Worm (Caenorhabditis elegans): ENCODE results near the gene ugt-33.

The ugt-33 gene

ce11 chrV:10467659-10468058, 25.6 kb upstream of the ugt-33 start:
- peak in 1 of 2 experiments; percentile 90 for TF ChIP-seq unc-62 (GFP tag; optimal IDR thresholded peaks at IDR 0.05 in 1 of 2)
- TF ChIP-seq unc-62 (tag; optimal IDR thresholded peaks at IDR 0.05) = no peak
- peak; percentile 13 for TF ChIP-seq aha-1 (tag)
- no peak for TF ChIP-seq snpc-4 (tag; optimal IDR thresholded peaks at IDR 0.05)

ce11 chrV:10468190-10468589, 25.0 kb upstream of the ugt-33 start, which contains the start of gene egl-9:
Gene egl-9, plus strand, starts transcription at chrV:10468517.
- TF ChIP-seq dmd-6 (GFP tag; IDR thresholded peaks at IDR 0.05) (peak; percentile 91), nhr-76 (tag; optimal IDR thresholded peaks at IDR 0.05) (no peak), nhr-48 (tag; optimal IDR thresholded peaks at IDR 0.05) (peak; percentile 53), daf-12 (tag; optimal IDR thresholded peaks at IDR 0.05) (no peak), duxl-1 (tag; optimal IDR thresholded peaks at IDR 0.05; ENCODE audit: poor library complexity) (no peak), lir-3 (tag; optimal IDR thresholded peaks at IDR 0.05) (no peak), aha-1 (tag) (peak; percentile 99), lin-15B (tag; optimal IDR thresholded peaks at IDR 0.05) (no peak), nhr-28 (tag; optimal IDR thresholded peaks at IDR 0.05) (peak; percentile 64), unc-39 (tag; optimal IDR thresholded peaks at IDR 0.05) (no peak), madf-5 (GFP tag; IDR thresholded peaks at IDR 0.05) (no peak), daf-16 (GFP tag; optimal IDR thresholded peaks at IDR 0.05) (no peak), daf-16 (tag; optimal IDR thresholded peaks at IDR 0.05) (peak; percentile 65), nhr-102 (tag; optimal IDR thresholded peaks at IDR 0.05) (peak; percentile 7), nhr-77 (tag; optimal IDR thresholded peaks at IDR 0.05) (peak; percentile 82), dve-1 (tag; optimal IDR thresholded peaks at IDR 0.05; ENCODE audit: insufficient read depth) (peak; percentile 82), hmg-1.1 (GFP tag; IDR thresholded peaks at IDR 0.05) (no peak), attf-4 (tag; optimal IDR thresholded peaks at IDR 0.05) (no peak), mxl-3 (GFP tag; optimal IDR thresholded peaks at IDR 0.05) (peak; percentile 2), dpl-1 (GFP tag; optimal IDR thresholded peaks at IDR 0.05) (no peak), madf-9 (GFP tag; conservative IDR thresholded peaks at IDR 0.05) (no peak), ztf-7 (tag; optimal IDR thresholded peaks at IDR 0.05) (no peak), unc-62 (GFP tag; optimal IDR thresholded peaks at IDR 0.05 in 1 of 2) (peak in 1 of 2 experiments; percentile 24), unc-62 (tag; optimal IDR thresholded peaks at IDR 0.05) (no peak), mdl-1 (tag; optimal IDR thresholded peaks at IDR 0.05) (peak in 1 of 2 experiments; percentile 62), mes-2 (tag; optimal IDR thresholded peaks at IDR 0.05; ENCODE audit: poor library complexity, severe bottlenecking) (peak; percentile 55), F10B5.3 (tag; optimal IDR thresholded peaks at IDR 0.05) (no peak), tra-1 (GFP tag; IDR thresholded peaks at IDR 0.05) (peak; percentile 31; the same call in 1 of the 2 replicates), lsy-2 (tag; optimal IDR thresholded peaks at IDR 0.05) (peak in 1 of 2 experiments; percentile 57), spr-1 (tag; optimal IDR thresholded peaks at IDR 0.05) (no peak), hlh-11 (tag; optimal IDR thresholded peaks at IDR 0.05) (peak; percentile 83), nhr-111 (GFP tag; optimal IDR thresholded peaks at IDR 0.05) (no peak), T20F7.1 (GFP tag; optimal IDR thresholded peaks at IDR 0.05) (no peak), set-16 (GFP tag; IDR thresholded peaks at IDR 0.05) (no peak), gei-8 (GFP tag; optimal IDR thresholded peaks at IDR 0.05) (no peak), jun-1 (tag; optimal IDR thresholded peaks at IDR 0.05) (no peak), ceh-32 (tag; optimal IDR thresholded peaks at IDR 0.05; ENCODE audit: poor library complexity) (no peak), ceh-82 (tag; optimal IDR thresholded peaks at IDR 0.05) (no peak), hlh-30 (tag; optimal IDR thresholded peaks at IDR 0.05; ENCODE audit: insufficient read depth) (peak; percentile 85), ZK546.5 (tag; optimal IDR thresholded peaks at IDR 0.05) (no peak), spr-3 (GFP tag; optimal IDR thresholded peaks at IDR 0.05) (no peak), ama-1 (optimal IDR thresholded peaks at IDR 0.05) (peak; percentile 59), ztf-11 (tag; optimal IDR thresholded peaks at IDR 0.05) (no peak), fos-1 (tag; optimal IDR thresholded peaks at IDR 0.05) (no peak), zfp-3 (GFP tag; conservative IDR thresholded peaks at IDR 0.05) (peak; percentile 56), zip-11 (GFP tag; IDR thresholded peaks at IDR 0.05) (no peak), Y75B8A.6 (GFP tag; IDR thresholded peaks at IDR 0.05) (0 out of 2 replicates have a peak, but pooled peaks have one; percentile 16), cey-2 (tag; optimal IDR thresholded peaks at IDR 0.05; ENCODE audit: borderline replicate concordance, insufficient read depth) (no peak), sdz-12 (GFP tag; optimal IDR thresholded peaks at IDR 0.05) (no peak)

Data from whole organism, L4 larva.